Fruit fly (Drosophila melanogaster) S2 (cell line): ENCODE results near the gene CG11983.

Experiments
- CG8478 ChIP-seq: fragments of >200 bp; optimal IDR thresholded peaks from 2 replicates; lab custom pipeline; 2018
- CTCF ChIP-seq, 2 experiments: fragments of >200 bp; optimal IDR thresholded peaks; 2 replicates each; lab custom pipeline; 2018

The CG11983 gene

DNA sequence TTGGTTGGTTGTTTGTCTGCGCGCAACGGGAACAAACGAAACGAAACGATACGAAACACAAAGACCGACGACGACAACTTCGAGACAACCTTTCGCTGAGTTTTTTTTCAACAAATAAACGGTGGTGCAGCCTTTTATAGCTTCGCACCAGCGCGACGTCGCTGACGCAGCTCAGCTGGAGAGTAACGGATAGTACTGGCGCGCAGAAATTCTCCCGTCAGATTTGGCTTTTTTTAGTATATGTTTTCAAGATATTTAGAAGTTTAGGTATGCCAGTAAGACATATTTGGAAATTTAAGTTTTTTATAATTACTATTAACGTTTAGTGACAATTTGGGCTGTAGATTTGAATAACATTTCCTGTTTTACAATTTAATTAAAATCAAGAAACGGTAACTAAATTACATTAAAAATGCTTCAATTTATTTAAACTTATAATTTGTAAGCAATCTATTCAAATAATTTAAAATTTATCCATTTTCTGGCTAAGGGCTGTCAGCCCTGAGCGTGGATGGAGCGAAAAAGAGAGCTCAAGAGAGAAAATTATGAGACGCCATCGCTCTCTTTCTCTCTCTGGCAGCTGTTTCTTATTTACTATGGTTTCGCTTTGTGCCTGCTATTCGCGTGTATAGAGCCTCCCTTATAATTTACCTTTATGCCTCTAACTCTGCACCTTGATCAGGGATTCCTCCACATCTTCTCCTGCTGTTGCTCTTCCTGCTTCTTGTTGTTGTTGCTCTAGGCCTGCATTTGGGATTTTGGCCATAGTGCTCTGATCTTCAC, 25.7 kb downstream of the CG11983 start:
- TF ChIP-seq CTCF (optimal IDR thresholded peaks at IDR 0.05; lab: Kevin White, UChicago) (no peak), CG8478 (lab: Kevin White, UChicago) (no peak)

DNA sequence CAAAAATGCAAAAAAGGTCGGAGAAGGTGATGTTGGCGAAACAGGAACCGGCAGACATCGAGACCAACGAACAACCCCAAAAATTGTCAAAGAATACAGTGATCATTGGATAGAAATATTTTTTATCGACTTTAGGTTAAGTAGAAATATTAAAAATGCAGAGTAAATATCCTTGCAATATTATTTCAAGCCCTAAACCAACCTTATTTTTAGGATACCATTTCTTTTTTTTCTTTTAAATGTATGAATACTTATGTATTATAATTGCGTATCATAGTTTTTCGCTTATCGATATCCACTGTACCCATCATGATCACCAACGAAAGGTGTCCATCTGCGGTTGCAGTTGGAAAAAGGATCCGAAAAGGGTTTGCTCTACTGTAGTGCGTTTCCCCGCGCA, 27.1 kb downstream of the CG11983 start:
- no peak for TF ChIP-seq CG8478 (lab: Kevin White, UChicago)

DNA sequence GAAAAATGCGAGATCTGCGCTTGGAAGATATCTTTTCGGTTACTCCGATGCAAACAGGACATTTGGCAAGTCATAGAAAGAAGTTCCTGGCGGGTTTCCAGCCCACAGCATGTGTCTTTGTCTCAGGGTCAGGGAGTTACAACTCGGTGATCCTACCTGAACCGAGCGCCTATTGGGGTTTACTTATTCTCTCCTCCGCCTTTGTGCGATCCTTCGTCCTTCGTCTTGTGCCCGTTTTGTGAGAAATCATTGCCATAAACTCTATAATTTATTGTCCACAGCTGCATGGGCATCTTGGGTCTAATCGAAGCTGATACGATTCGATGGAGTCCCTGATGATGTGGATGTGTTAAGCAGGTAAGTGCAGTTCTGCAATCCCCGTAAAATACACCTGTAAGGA, 29.8 kb downstream of the CG11983 start:
- no peak for TF ChIP-seq CTCF (optimal IDR thresholded peaks at IDR 0.05; lab: Kevin White, UChicago)
- no peak for TF ChIP-seq CG8478 (lab: Kevin White, UChicago)

DNA sequence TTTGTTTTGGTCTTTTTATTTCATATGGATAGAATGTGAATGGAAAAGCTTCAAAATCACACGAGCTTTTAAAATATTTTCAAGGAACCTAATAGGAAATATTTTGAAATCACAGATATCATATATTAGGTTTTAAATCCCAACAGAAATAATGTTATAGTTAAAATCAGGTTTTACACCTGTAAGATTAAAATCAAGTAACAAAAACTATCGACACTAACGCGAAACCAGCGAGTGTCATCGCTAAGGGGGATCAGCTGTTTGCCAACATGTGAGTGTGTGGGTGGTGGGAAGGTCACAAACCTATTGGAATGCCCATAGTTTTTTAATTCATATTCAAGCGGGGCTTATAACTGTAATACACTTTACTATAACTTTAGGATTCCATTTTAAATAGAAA, 30.5 kb downstream of the CG11983 start, which contains the start of gene hyx:
hyx (plus strand) TSS at position 109 of the 400 bp plus-strand sequence.
- TF ChIP-seq CG8478 (lab: Kevin White, UChicago) (no peak), CTCF (optimal IDR thresholded peaks at IDR 0.05; lab: Kevin White, UChicago) (no peak)

DNA sequence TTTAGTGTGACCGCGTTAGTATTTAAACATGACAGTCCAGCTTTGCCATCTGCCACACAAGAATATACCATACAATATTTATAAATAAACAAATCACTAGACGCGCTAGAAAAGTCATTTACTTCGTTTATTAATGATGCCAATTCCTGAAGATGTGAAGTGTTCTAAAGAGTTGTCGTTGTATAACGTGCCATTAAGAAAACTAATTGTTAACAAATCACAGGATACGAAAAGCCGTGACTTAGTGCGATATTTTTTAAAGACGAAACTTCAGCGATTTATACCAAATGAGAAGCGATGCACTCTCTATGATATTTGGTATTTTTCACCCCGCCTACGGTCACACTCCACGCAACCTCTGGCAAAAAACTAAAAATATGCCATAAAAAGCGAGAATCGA, 31.3 kb downstream of the CG11983 start, which contains the start of gene neur:
neur (minus strand) TSS at position 24 of the 400 bp plus-strand sequence.
- TF ChIP-seq CTCF (optimal IDR thresholded peaks at IDR 0.05; lab: Kevin White, UChicago) = no peak
- TF ChIP-seq CG8478 (lab: Kevin White, UChicago) = no peak

DNA sequence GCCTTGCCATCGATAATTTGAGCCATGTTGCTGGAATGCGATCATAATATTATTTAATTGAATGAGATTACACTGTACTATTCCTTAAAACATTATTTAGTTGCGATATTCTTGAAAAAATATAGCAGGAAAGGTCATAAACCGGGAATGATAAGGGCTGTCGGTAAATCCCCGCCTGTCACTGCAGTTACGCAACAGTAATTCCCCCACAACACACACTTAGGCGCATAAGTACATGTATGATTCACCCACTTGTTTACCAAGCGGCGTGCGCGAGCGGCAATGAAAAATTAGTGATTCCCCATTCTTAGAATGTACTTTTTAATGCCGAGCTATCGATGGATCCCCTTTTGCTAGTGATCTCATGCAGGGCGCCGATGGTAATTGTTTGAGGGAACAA, 35.5 kb downstream of the CG11983 start:
- TF ChIP-seq CG8478 (lab: Kevin White, UChicago) (no peak), CTCF (optimal IDR thresholded peaks at IDR 0.05; lab: Kevin White, UChicago) (no peak)

DNA sequence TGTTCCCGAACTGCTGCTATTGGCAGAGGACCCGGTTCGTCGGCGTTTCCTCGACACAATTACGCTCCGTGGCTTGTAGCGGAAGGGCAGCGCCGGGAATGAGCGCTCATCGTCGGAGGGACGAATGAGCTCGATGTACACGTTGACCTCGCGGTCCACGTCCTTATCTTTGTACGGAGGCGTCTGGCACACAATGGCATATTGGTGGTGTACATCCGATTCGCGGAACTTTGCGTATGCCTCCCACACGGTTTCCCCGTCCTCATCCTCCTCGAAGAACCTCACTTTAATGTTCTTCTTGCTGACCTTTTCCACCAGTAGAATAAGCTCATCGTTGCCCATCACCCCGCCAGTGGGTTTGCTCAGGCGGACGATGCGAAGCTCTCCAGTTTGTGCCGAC, 37.6 kb downstream of the CG11983 start:
- TF ChIP-seq CG8478 (lab: Kevin White, UChicago) (no peak), CTCF (optimal IDR thresholded peaks at IDR 0.05; lab: Kevin White, UChicago) (no peak)

DNA sequence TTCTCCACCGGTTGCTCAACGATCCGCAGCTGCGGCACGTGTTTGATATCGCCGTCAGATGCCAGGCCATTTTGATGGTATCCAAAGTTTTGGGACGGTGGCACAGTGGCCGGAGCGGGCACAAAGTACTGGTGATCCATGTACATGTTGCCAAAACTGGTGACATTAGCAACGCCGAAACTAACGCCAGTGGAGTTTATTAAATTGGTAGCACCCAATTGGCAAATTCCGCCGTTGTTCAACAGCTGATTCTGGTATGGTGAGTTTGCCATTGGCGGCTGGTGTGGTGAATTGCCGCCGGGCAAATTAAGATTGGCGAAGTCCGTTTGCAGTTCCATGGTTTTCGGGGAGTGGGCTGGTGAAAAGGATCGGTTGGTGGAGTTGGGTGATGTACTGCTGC, 38.8 kb downstream of the CG11983 start:
- TF ChIP-seq CG8478 (lab: Kevin White, UChicago) (no peak), CTCF (optimal IDR thresholded peaks at IDR 0.05; lab: Kevin White, UChicago) (no peak)

DNA sequence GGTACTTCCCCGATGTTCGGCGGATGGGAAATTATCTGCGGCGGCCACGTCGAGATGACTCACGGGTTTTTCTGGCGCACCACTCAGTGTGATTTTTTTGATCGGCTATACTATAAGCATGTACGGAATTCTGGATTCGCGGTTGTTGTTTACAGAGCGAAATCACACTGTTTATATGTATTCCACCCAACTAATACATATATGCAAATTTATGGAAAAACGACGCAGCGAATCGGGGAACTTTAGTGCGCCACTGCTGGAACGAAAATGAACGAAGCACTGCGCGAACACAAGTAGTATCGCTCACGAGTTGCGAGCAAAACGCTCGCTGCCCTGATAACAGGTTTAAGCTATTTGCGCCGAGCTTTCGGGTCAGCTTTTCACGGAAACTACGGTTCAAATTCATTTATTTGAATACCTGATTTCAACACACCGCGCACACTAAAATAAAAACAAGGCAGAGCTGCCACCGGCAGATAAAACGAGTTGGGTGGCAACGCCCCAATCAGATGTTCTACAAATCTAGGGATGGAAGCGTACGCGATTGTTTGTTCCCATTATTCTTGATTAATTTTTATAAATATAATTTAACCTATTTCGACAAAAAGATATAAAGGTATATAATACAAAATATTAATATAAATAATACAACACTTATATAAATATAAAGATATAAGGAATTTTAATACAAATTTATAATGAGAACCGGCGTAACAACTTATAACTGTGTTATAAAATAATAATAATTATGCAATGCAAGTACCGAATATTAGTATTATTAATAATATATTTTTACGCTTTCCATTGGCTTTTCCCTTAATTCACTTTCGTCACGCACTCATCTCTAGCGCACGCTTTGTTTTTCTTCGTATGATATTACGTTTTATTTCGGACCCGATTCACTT, 39.7 kb downstream of the CG11983 start, which contains the start of gene Rel:
Rel (minus strand) TSS at position 417 of the 905 bp plus-strand sequence.
- no peak for TF ChIP-seq CTCF (optimal IDR thresholded peaks at IDR 0.05; lab: Kevin White, UChicago)
- TF ChIP-seq CG8478 (lab: Kevin White, UChicago) = no peak

DNA sequence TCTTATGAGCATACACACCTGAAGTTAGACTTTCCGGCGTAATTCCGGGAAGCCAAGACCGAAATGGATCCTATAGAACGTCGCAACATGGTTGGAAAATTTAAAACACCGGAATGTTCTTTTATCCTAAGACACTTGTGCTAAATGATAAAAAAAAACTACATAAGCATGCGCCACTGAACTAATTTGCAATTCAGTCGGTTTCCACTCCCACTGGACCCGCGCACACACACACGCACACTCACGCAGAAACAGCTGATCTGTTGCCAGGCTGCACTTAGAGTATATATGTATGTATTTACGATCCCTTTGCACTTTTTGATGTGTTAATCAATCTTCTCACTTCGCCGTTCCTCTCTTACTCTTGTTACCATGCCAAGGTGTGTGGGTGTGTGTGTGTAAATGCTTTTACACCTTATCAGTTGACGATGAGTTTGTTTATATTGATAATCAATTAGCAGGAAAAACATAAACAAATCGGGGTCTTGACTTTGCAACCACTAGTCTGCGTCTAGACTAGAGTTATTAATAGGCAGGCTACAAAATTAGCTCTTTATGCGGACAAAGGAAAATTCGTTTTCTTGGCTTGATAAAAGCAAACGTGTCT, 40.4 kb downstream of the CG11983 start, which contains the start of gene Mst85C:
Mst85C (plus strand) TSS at position 180 of the 607 bp plus-strand sequence.
- TF ChIP-seq CTCF (optimal IDR thresholded peaks at IDR 0.05; lab: Kevin White, UChicago) (no peak), CG8478 (lab: Kevin White, UChicago) (no peak)

DNA sequence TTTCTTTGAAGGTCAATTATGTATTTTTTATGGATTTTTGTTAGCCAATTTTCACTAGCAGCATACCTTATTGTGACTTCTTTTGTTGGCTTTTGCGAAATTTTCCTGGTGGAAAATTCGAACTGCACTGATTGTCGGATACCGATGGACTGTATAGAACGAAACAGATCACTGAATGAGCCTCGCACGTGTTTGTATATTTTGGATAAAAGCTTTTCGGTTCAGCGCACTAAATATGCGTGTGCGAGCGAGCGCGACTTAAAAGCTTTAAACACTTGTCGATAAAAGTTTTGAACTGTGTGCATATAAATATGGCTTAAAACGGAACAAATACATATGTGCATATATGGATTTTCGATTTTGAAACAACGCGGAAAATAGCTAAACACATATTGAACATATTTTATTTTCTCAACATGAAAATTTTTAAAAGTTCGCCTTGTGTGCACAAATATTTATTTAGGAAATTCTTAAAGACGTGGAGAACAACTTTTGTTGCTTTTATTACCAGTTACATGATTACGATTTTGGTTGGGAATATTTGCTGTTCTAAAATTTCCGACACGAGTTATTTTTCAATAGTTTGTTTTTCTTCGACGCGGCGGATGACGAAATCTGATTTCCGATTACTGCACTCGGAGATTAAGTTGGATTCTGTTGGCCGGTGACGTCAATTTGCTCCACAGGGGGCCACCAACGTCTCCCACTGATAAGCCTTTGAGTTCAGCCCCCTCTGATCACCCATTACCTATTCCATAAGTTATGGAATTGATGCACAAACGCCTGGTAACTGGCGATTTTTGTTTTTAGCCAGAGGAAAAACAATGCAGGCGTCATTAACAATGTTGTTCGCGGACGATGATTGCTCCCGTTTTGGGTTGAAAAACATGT, 41.2 kb downstream of the CG11983 start:
- TF ChIP-seq CTCF (optimal IDR thresholded peaks at IDR 0.05; lab: Kevin White, UChicago) = no peak
- no peak for TF ChIP-seq CG8478 (lab: Kevin White, UChicago)

DNA sequence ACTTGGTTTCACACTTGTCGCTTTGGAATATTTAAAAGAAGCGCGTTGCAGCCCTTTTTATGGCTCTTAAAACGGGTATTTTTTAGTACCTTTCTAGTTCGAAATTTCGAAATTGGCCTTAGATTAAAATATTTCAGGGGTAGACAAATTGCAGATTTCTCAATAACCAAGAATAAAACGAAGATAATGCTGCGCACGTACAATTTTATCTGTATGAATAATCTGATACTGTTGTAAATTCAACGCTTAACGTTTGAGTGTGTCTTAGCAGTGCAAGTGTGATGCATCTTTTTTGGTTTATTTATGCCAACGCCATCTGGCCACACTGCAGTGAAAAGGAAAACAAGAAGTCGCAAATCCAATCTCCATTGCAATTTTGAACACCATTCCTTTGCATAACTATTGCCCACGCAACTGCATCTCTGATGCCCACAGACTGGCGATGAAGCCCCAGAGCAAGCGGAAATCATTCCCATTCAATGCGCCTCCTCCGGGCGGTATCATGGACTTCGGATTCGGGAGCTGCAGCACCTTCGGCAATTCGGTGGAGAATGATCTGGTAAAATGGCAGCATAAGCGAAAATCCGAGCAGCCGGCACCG, 42.5 kb downstream of the CG11983 start, which contains the start of gene Nmdmc:
Nmdmc (minus strand) TSS at position 37 of the 601 bp plus-strand sequence.
- no peak for TF ChIP-seq CG8478 (lab: Kevin White, UChicago)
- TF ChIP-seq CTCF (optimal IDR thresholded peaks at IDR 0.05; lab: Kevin White, UChicago) = no peak
